Fruit fly (Drosophila melanogaster) whole organism, embryonic: ENCODE results near the gene CG9288.

ENCODE experiments used
- CG11093 ChIP-seq: fragments of 200-800 bp; sonication (Bioruptor generic); IDR thresholded peaks from 3 replicates; pipeline ENCODE4 v1.3.6; 2022; ENCODE audit warnings: missing biosample characterization, missing genetic modification characterization
- CG11695 ChIP-seq: fragments of 200-800 bp; sonication (Bioruptor generic); IDR thresholded peaks from 3 replicates; pipeline ENCODE4 v1.3.6; 2022; ENCODE audit warnings: missing biosample characterization, missing genetic modification characterization
- CG11723 ChIP-seq: fragments of 200-800 bp; sonication (Bioruptor generic); optimal IDR thresholded peaks from 2 replicates; lab custom pipeline; 2017; ENCODE audit warnings: missing biosample characterization, mild to moderate bottlenecking, missing genetic modification characterization
- CG14441 ChIP-seq: fragments of 200-800 bp; sonication (Bioruptor generic); IDR thresholded peaks from 2 replicates; pipeline ENCODE4 v1.3.6; 2022; ENCODE audit warnings: missing biosample characterization, missing genetic modification characterization
- CG15479 ChIP-seq: fragments of 200-800 bp; sonication (Bioruptor generic); optimal IDR thresholded peaks from 3 replicates; lab custom pipeline; 2019; ENCODE audit warnings: missing biosample characterization, mild to moderate bottlenecking, missing genetic modification characterization, moderate library complexity
- CG15696 ChIP-seq: fragments of 200-800 bp; sonication (Bioruptor generic); optimal IDR thresholded peaks from 2 replicates; lab custom pipeline; 2019; ENCODE audit warnings: missing biosample characterization, mild to moderate bottlenecking, missing genetic modification characterization, moderate library complexity
- CG16813 ChIP-seq: fragments of 200-800 bp; sonication (Bioruptor generic); IDR thresholded peaks from 3 replicates; pipeline ENCODE4 v1.3.6; 2022; ENCODE audit warnings: missing biosample characterization, missing genetic modification characterization; ENCODE audit not compliant: partially characterized antibody
- CG16815 ChIP-seq: fragments of 200-800 bp; sonication (Bioruptor generic); optimal IDR thresholded peaks from 3 replicates; lab custom pipeline; 2017; ENCODE audit warnings: missing biosample characterization, mild to moderate bottlenecking, missing genetic modification characterization
- CG1792 ChIP-seq: fragments of 200-800 bp; sonication (Bioruptor generic); optimal IDR thresholded peaks from 2 replicates; lab custom pipeline; 2016; ENCODE audit warnings: missing biosample characterization, missing genetic modification characterization
- CG2199 ChIP-seq: fragments of 200-800 bp; sonication (Bioruptor generic); IDR thresholded peaks from 3 replicates; pipeline ENCODE4 v1.3.6; 2022; ENCODE audit warnings: missing biosample characterization, missing genetic modification characterization
- CG2712 ChIP-seq: fragments of 200-800 bp; optimal IDR thresholded peaks from 3 replicates; lab custom pipeline; 2019; ENCODE audit warnings: missing biosample characterization, mild to moderate bottlenecking, missing genetic modification characterization, moderate library complexity
- CG2875 ChIP-seq: fragments of 200-800 bp; sonication (Bioruptor generic); optimal IDR thresholded peaks from 2 replicates; lab custom pipeline; 2017; ENCODE audit warnings: missing biosample characterization, mild to moderate bottlenecking, missing genetic modification characterization, missing genetic modification reagents
- CG30403 ChIP-seq: fragments of 200-800 bp; sonication (Bioruptor generic); optimal IDR thresholded peaks from 3 replicates; lab custom pipeline; 2016; ENCODE audit warnings: missing biosample characterization, missing genetic modification characterization
- CG32532 ChIP-seq: fragments of 200-800 bp; sonication (Bioruptor generic); IDR thresholded peaks from 2 replicates; pipeline ENCODE4 v1.3.6; 2022; ENCODE audit warnings: missing biosample characterization, missing genetic modification characterization
- CG3407 ChIP-seq: fragments of 200-800 bp; sonication (Bioruptor generic); optimal IDR thresholded peaks from 2 replicates; lab custom pipeline; 2018; ENCODE audit warnings: missing biosample characterization, mild to moderate bottlenecking, missing genetic modification characterization
- CG34224 ChIP-seq: fragments of 200-800 bp; sonication (Bioruptor generic); IDR thresholded peaks from 3 replicates; pipeline ENCODE4 v1.3.6; 2022; ENCODE audit warnings: missing biosample characterization, missing genetic modification characterization; ENCODE audit not compliant: partially characterized antibody
- CG4360 ChIP-seq: fragments of 200-800 bp; sonication (Bioruptor generic); IDR thresholded peaks from 2 replicates; pipeline ENCODE4 v1.3.6; 2022; ENCODE audit warnings: missing biosample characterization, missing genetic modification characterization
- CG5180 ChIP-seq: fragments of 200-800 bp; sonication (Bioruptor generic); optimal IDR thresholded peaks from 3 replicates; lab custom pipeline; 2017; ENCODE audit warnings: missing biosample characterization, missing genetic modification characterization, mild to moderate bottlenecking, moderate library complexity, missing genetic modification reagents
- CG6272 ChIP-seq: fragments of 200-800 bp; sonication (Bioruptor generic); IDR thresholded peaks from 2 replicates; pipeline ENCODE4 v1.3.6; 2022; ENCODE audit warnings: missing biosample characterization, missing genetic modification characterization
- CG6813 ChIP-seq: fragments of 200-800 bp; sonication (Bioruptor generic); optimal IDR thresholded peaks from 2 replicates; lab custom pipeline; 2017; ENCODE audit warnings: missing biosample characterization, missing genetic modification characterization, mild to moderate bottlenecking, moderate library complexity, missing genetic modification reagents
- CG7372 ChIP-seq: fragments of 200-800 bp; sonication (Bioruptor generic); IDR thresholded peaks from 2 replicates; pipeline ENCODE4 v1.3.6; 2022; ENCODE audit warnings: missing biosample characterization, missing genetic modification characterization
- CG8924 ChIP-seq: fragments of 200-800 bp; optimal IDR thresholded peaks from 3 replicates; lab custom pipeline; 2019; ENCODE audit warnings: missing biosample characterization, mild to moderate bottlenecking, missing genetic modification characterization, moderate library complexity
- Chrac-16 ChIP-seq: fragments of 200-800 bp; sonication (Bioruptor generic); optimal IDR thresholded peaks from 3 replicates; lab custom pipeline; 2016; ENCODE audit warnings: missing biosample characterization, missing genetic modification characterization
- Dek ChIP-seq: fragments of 200-800 bp; sonication (Bioruptor generic); optimal IDR thresholded peaks from 3 replicates; lab custom pipeline; 2019; ENCODE audit warnings: missing biosample characterization, mild to moderate bottlenecking, missing genetic modification characterization, moderate library complexity
- Ets97D ChIP-seq: fragments of 200-800 bp; sonication (Bioruptor generic); optimal IDR thresholded peaks from 3 replicates; lab custom pipeline; 2016; ENCODE audit warnings: missing biosample characterization, missing genetic modification characterization
- Fer2 ChIP-seq: fragments of 200-800 bp; sonication (Bioruptor generic); optimal IDR thresholded peaks from 2 replicates; lab custom pipeline; 2018; ENCODE audit warnings: missing biosample characterization, mild to moderate bottlenecking, missing genetic modification characterization, moderate library complexity
- Hr3 ChIP-seq: fragments of 200-800 bp; sonication (Bioruptor generic); optimal IDR thresholded peaks from 3 replicates; lab custom pipeline; 2016; ENCODE audit warnings: missing biosample characterization, missing genetic modification characterization
- Hr78 ChIP-seq, 2 experiments: fragments of 200-800 bp in 1 of 2; fragments of >200 bp in 1 of 2; sonication (Bioruptor generic) in 1 of 2; optimal IDR thresholded peaks; 2 replicates each; lab custom pipeline; 2017 to 2019; ENCODE audit warnings: missing biosample characterization in 2 of 2, missing genetic modification characterization in 2 of 2, mild to moderate bottlenecking in 1 of 2, moderate library complexity in 1 of 2
- Med ChIP-seq: fragments of 200-800 bp; sonication (Bioruptor generic); peaks from one replicate; lab custom pipeline; 2016; ENCODE audit warnings: missing biosample characterization, missing genetic modification characterization, mild to moderate bottlenecking, inconsistent platforms, moderate library complexity
- Ravus ChIP-seq: fragments of 200-800 bp; sonication (Bioruptor generic); IDR thresholded peaks from 2 replicates; pipeline ENCODE4 v1.3.6; 2022; ENCODE audit warnings: missing biosample characterization, missing genetic modification characterization
- Sin3A ChIP-seq: fragments of >200 bp; optimal IDR thresholded peaks from 2 replicates; lab custom pipeline; 2018
- Spps ChIP-seq: fragments of 200-800 bp; sonication (Bioruptor generic); optimal IDR thresholded peaks from 2 replicates; lab custom pipeline; 2018; ENCODE audit warnings: missing biosample characterization, mild to moderate bottlenecking, missing genetic modification characterization
- aop ChIP-seq: fragments of 200-800 bp; sonication (Bioruptor generic); IDR thresholded peaks from 2 replicates; pipeline ENCODE4 v1.3.6; 2022; ENCODE audit warnings: missing biosample characterization, missing genetic modification characterization
- bowl ChIP-seq: fragments of 200-800 bp; sonication (Bioruptor generic); IDR thresholded peaks from 2 replicates; pipeline ENCODE4 v1.3.6; 2022; ENCODE audit warnings: missing biosample characterization, missing genetic modification characterization
- cas ChIP-seq: fragments of 200-800 bp; sonication (Bioruptor generic); IDR thresholded peaks from 2 replicates; pipeline ENCODE4 v1.3.6; 2022; ENCODE audit warnings: missing biosample characterization, missing genetic modification characterization
- eyg ChIP-seq: fragments of 200-800 bp; sonication (Bioruptor generic); optimal IDR thresholded peaks from 3 replicates; lab custom pipeline; 2016; ENCODE audit warnings: missing biosample characterization, missing genetic modification characterization
- gcm ChIP-seq: fragments of 200-800 bp; sonication (Bioruptor generic); optimal IDR thresholded peaks from 2 replicates; lab custom pipeline; 2019; ENCODE audit warnings: missing biosample characterization, mild to moderate bottlenecking, missing genetic modification characterization, moderate library complexity
- gcm2 ChIP-seq: fragments of 200-800 bp; sonication (Bioruptor generic); optimal IDR thresholded peaks from 2 replicates; lab custom pipeline; 2016; ENCODE audit warnings: missing biosample characterization, missing genetic modification characterization
- gsb ChIP-seq: fragments of 200-800 bp; sonication (Bioruptor generic); IDR thresholded peaks from 2 replicates; pipeline ENCODE4 v1.3.6; 2022; ENCODE audit warnings: missing biosample characterization, missing genetic modification characterization
- inv ChIP-seq: fragments of 200-800 bp; sonication (Bioruptor generic); IDR thresholded peaks from 2 replicates; pipeline ENCODE4 v1.3.6; 2022; ENCODE audit warnings: missing biosample characterization, missing genetic modification characterization; ENCODE audit not compliant: partially characterized antibody
- klu ChIP-seq: fragments of 200-800 bp; sonication (Bioruptor generic); IDR thresholded peaks from 2 replicates; pipeline ENCODE4 v1.3.6; 2022; ENCODE audit warnings: missing biosample characterization, missing genetic modification characterization
- lilli ChIP-seq: fragments of 200-800 bp; sonication (Bioruptor generic); optimal IDR thresholded peaks from 3 replicates; lab custom pipeline; 2016; ENCODE audit warnings: missing biosample characterization, missing genetic modification characterization
- lmd ChIP-seq: fragments of 200-800 bp; sonication (Bioruptor generic); IDR thresholded peaks from 2 replicates; pipeline ENCODE4 v1.3.6; 2022; ENCODE audit warnings: missing biosample characterization, missing genetic modification characterization
- luna ChIP-seq: fragments of 200-800 bp; sonication (Bioruptor generic); optimal IDR thresholded peaks from 2 replicates; lab custom pipeline; 2016; ENCODE audit warnings: missing biosample characterization, missing genetic modification characterization
- onecut ChIP-seq: fragments of 200-800 bp; sonication (Bioruptor generic); IDR thresholded peaks from 2 replicates; pipeline ENCODE4 v1.3.6; 2022; ENCODE audit warnings: missing biosample characterization, missing genetic modification characterization
- p53 ChIP-seq: fragments of 200-800 bp; sonication (Bioruptor generic); optimal IDR thresholded peaks from 2 replicates; lab custom pipeline; 2016; ENCODE audit warnings: missing biosample characterization, missing genetic modification characterization
- run ChIP-seq: fragments of 200-800 bp; sonication (Bioruptor generic); optimal IDR thresholded peaks from 3 replicates; lab custom pipeline; 2018; ENCODE audit warnings: missing biosample characterization, mild to moderate bottlenecking, missing genetic modification characterization
- sens ChIP-seq: fragments of 200-800 bp; sonication (Bioruptor generic); peaks from one replicate; lab custom pipeline; 2016; ENCODE audit warnings: missing biosample characterization, missing genetic modification characterization
- wdn ChIP-seq: fragments of 200-800 bp; sonication (Bioruptor generic); IDR thresholded peaks from 2 replicates; pipeline ENCODE4 v1.3.6; 2022; ENCODE audit warnings: missing biosample characterization, missing genetic modification characterization
- yki ChIP-seq: fragments of >200 bp; optimal IDR thresholded peaks from 3 replicates; lab custom pipeline; 2018
- zen ChIP-seq: fragments of 200-800 bp; sonication (Bioruptor generic); optimal IDR thresholded peaks from 3 replicates; lab custom pipeline; 2018; ENCODE audit warnings: missing biosample characterization, mild to moderate bottlenecking, missing genetic modification characterization, moderate library complexity

CG9288 gene

dm6 chr3R:13793105-13793978 is 13.9 kb downstream of the CG9288 start (continued):
- TF ChIP-seq aop (GFP tag; lab: Robert Waterston, UW) (no peak), CG2712 (tag; lab: Kevin White, UChicago) (peak; percentile 67), CG14441 (no peak), wdn (GFP tag; lab: Robert Waterston, UW) (no peak), CG6272 (no peak), gcm (GFP tag; lab: Kevin White, UChicago) (peak; percentile 39), CG7372 (GFP tag; lab: Robert Waterston, UW) (no peak), gcm2 (GFP tag; lab: Kevin White, UChicago) (no peak), p53 (GFP tag; lab: Kevin White, UChicago) (no peak), Fer2 (no peak), lmd (GFP tag; lab: Robert Waterston, UW) (peak; percentile 35; the same call in 1 of the 2 replicates), inv (no peak), Dek (tag; lab: Kevin White, UChicago) (no peak), Chrac-16 (GFP tag; lab: Kevin White, UChicago) (no peak), Hr78 (GFP tag; optimal IDR thresholded peaks at IDR 0.05; lab: Kevin White, UChicago) (peak in 1 of 2 experiments; percentile 53), sens (GFP tag; lab: Kevin White, UChicago) (peak; percentile 93), Sin3A (lab: Kevin White, UChicago) (no peak), CG2199 (no peak), CG11723 (GFP tag; lab: Kevin White, UChicago) (no peak), CG1792 (GFP tag; lab: Kevin White, UChicago) (no peak), bowl (no peak), CG16813 (GFP tag; lab: Robert Waterston, UW) (no peak), CG11093 (GFP tag; lab: Robert Waterston, UW) (no peak), CG15479 (GFP tag; lab: Kevin White, UChicago) (no peak), gsb (GFP tag; lab: Robert Waterston, UW) (no peak), CG30403 (peak; percentile 12), run (tag; lab: Kevin White, UChicago) (no peak), CG11695 (no peak), CG2875 (GFP tag; lab: Kevin White, UChicago) (peak; percentile 13), CG5180 (peak; percentile 25), yki (lab: Kevin White, UChicago) (no peak), eyg (no peak), CG32532 (GFP tag; lab: Robert Waterston, UW) (no peak), Hr3 (GFP tag; lab: Kevin White, UChicago) (no peak), CG8924 (tag; lab: Kevin White, UChicago) (peak; percentile 17), klu (no peak), luna (GFP tag; lab: Kevin White, UChicago) (no peak), lilli (no peak), CG34224 (GFP tag; lab: Robert Waterston, UW) (no peak), Spps (peak; percentile 24), CG15696 (no peak), CG3407 (GFP tag; lab: Kevin White, UChicago) (no peak), Med (GFP tag; lab: Kevin White, UChicago) (peak; percentile 52), CG4360 (GFP tag; lab: Robert Waterston, UW) (no peak), CG16815 (GFP tag; lab: Kevin White, UChicago) (no peak), CG6813 (no peak), Ravus (GFP tag; lab: Robert Waterston, UW) (no peak), Ets97D (GFP tag; lab: Kevin White, UChicago) (no peak), zen (tag; lab: Kevin White, UChicago) (no peak), onecut (GFP tag; lab: Robert Waterston, UW) (no peak), cas (no peak)
